Worm (Caenorhabditis elegans): ENCODE data around the gene wdr-37.

The wdr-37 gene

DNA sequence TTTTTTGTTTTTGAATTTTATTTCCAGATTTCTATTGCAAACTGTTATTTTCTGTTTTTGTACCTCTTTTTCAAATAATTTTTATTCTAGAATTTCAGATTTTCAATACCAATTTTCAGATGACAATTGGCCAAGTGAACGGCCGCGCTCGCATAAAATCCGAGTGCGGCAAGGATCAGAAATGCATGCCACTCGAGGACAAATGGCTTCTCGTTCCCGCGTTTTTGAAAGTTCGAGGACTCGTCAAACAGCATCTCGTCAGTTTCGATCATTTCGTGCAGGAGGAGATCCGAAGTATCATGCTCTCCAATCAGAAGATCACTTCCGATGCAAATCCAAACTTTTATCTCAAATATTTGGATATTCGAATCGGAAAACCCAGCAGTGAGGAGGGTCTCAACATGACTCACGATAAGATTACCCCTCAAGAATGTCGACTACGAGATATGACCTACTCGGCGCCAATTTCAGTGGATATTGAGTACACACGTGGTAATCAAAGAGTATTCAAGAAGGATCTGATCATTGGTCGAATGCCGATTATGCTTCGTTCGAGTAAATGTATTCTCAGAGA lies 42.5 kb downstream of the wdr-37 start, which contains the start of gene rpc-2:
Gene rpc-2 (plus strand): TSS at position 120 of the 574 bp plus-strand sequence.
- TF ChIP-seq arid-1 (GFP tag; conservative IDR thresholded peaks at IDR 0.05) (peak; percentile 69; the same call in 1 of the 2 replicates), hmg-1.1 (GFP tag; IDR thresholded peaks at IDR 0.05) (no peak), ces-1 (GFP tag; optimal IDR thresholded peaks at IDR 0.05) (no peak), lim-7 (GFP tag; IDR thresholded peaks at IDR 0.05) (peak; percentile 18; the same call in 1 of the 2 replicates), saeg-2 (GFP tag; IDR thresholded peaks at IDR 0.05) (no peak), mes-2 (tag; optimal IDR thresholded peaks at IDR 0.05; ENCODE audit: poor library complexity, severe bottlenecking) (no peak), dmd-9 (GFP tag; IDR thresholded peaks at IDR 0.05) (no peak), madf-5 (GFP tag; IDR thresholded peaks at IDR 0.05) (no peak), mxl-2 (GFP tag; conservative IDR thresholded peaks at IDR 0.05) (no peak), Y5F2A.4 (GFP tag; optimal IDR thresholded peaks at IDR 0.05) (no peak), mdl-1 (tag; optimal IDR thresholded peaks at IDR 0.05) (no peak), nhr-10 (tag; optimal IDR thresholded peaks at IDR 0.05) (no peak), tag-97 (GFP tag; IDR thresholded peaks at IDR 0.05) (no peak), mxl-3 (GFP tag; optimal IDR thresholded peaks at IDR 0.05) (no peak), nhr-237 (tag; optimal IDR thresholded peaks at IDR 0.05) (no peak), Y105C5A.15 (GFP tag; IDR thresholded peaks at IDR 0.05) (no peak), nhr-28 (tag; optimal IDR thresholded peaks at IDR 0.05) (no peak), daf-16 (GFP tag; optimal IDR thresholded peaks at IDR 0.05) (no peak), daf-16 (tag; optimal IDR thresholded peaks at IDR 0.05) (no peak), lin-13 (GFP tag; optimal IDR thresholded peaks at IDR 0.05) (no peak), cey-2 (tag; optimal IDR thresholded peaks at IDR 0.05; ENCODE audit: borderline replicate concordance, insufficient read depth) (no peak), lin-38 (GFP tag; IDR thresholded peaks at IDR 0.05) (peak; percentile 50), snpc-1.2 (GFP tag; IDR thresholded peaks at IDR 0.05) (no peak), ceh-82 (tag; optimal IDR thresholded peaks at IDR 0.05) (no peak), F49E8.2 (tag; optimal IDR thresholded peaks at IDR 0.05; ENCODE audit: borderline replicate concordance) (no peak), D1046.2 (GFP tag; IDR thresholded peaks at IDR 0.05) (no peak), F10B5.3 (tag; optimal IDR thresholded peaks at IDR 0.05) (no peak), zip-2 (tag; optimal IDR thresholded peaks at IDR 0.05) (no peak), spr-3 (GFP tag; optimal IDR thresholded peaks at IDR 0.05) (no peak), nhr-102 (tag; optimal IDR thresholded peaks at IDR 0.05) (peak; percentile 9), lin-39 (tag; optimal IDR thresholded peaks at IDR 0.05) (no peak), Y48G9A.11 (GFP tag; IDR thresholded peaks at IDR 0.05) (peak; percentile 19; the same call in 1 of the 2 replicates), jun-1 (tag; optimal IDR thresholded peaks at IDR 0.05) (no peak), tra-1 (GFP tag; IDR thresholded peaks at IDR 0.05) (peak; percentile 23; the same call in 1 of the 2 replicates), ceh-28 (tag; optimal IDR thresholded peaks at IDR 0.05) (no peak), php-3 (GFP tag; IDR thresholded peaks at IDR 0.05) (peak; percentile 44; the same call in 1 of the 2 replicates), daf-19 (GFP tag; conservative IDR thresholded peaks at IDR 0.05) (no peak), F26F4.8 (GFP tag; conservative IDR thresholded peaks at IDR 0.05) (no peak), unc-62 (GFP tag; optimal IDR thresholded peaks at IDR 0.05 in 1 of 2) (no peak), unc-62 (tag; optimal IDR thresholded peaks at IDR 0.05) (no peak), lin-15B (tag; optimal IDR thresholded peaks at IDR 0.05) (no peak), F44E2.7 (GFP tag; IDR thresholded peaks at IDR 0.05) (no peak), aha-1 (tag) (peak; percentile 66), attf-4 (tag; optimal IDR thresholded peaks at IDR 0.05) (no peak), unc-39 (tag; optimal IDR thresholded peaks at IDR 0.05) (no peak), fos-1 (tag; optimal IDR thresholded peaks at IDR 0.05) (no peak), unc-130 (GFP tag; optimal IDR thresholded peaks at IDR 0.05) (no peak), rbr-2 (tag; optimal IDR thresholded peaks at IDR 0.05) (no peak), set-16 (GFP tag; IDR thresholded peaks at IDR 0.05) (no peak), nhr-48 (tag; optimal IDR thresholded peaks at IDR 0.05) (no peak), T20F7.1 (GFP tag; optimal IDR thresholded peaks at IDR 0.05) (no peak), hif-1 (tag; optimal IDR thresholded peaks at IDR 0.05) (no peak)
